Worm (Caenorhabditis elegans) whole organism, L4 larva: ENCODE data around the gene fust-1.
A peak's percentile ranks its signal among the peaks of the same experiment; 100 is the strongest.

Experiments
- R02D3.7 ChIP-seq: fragments of 150-350 bp; sonication (generic microtip); optimal IDR thresholded peaks from 3 replicates; lab custom pipeline; 2014; ENCODE audit warnings: missing biosample characterization, missing genetic modification characterization
- Y5F2A.4 ChIP-seq: fragments of 200-800 bp; sonication (Bioruptor generic); optimal IDR thresholded peaks from 2 replicates; lab custom pipeline; 2018; ENCODE audit warnings: mild to moderate bottlenecking, missing genetic modification characterization, missing compliant biosample characterization
- aly-2 ChIP-seq: sonication (generic microtip); optimal IDR thresholded peaks from 2 replicates; lab custom pipeline; 2018; ENCODE audit warnings: missing biosample characterization, missing genetic modification characterization
- ama-1 ChIP-seq: fragments of 150-350 bp; optimal IDR thresholded peaks from 2 replicates; lab custom pipeline; 2014; ENCODE audit warnings: inconsistent platforms, mixed read lengths
- ceh-20 ChIP-seq: fragments of 200-800 bp; sonication (Bioruptor generic); IDR thresholded peaks from 2 replicates; pipeline ENCODE4 v1.3.6; 2022; ENCODE audit warnings: missing genetic modification reagents, missing genetic modification characterization, missing compliant biosample characterization
- ceh-32 ChIP-seq: sonication (generic microtip); optimal IDR thresholded peaks from 2 replicates; lab custom pipeline; 2016; ENCODE audit warnings: mild to moderate bottlenecking, missing genetic modification characterization, missing compliant biosample characterization; ENCODE audit not compliant: poor library complexity
- ceh-44 ChIP-seq: fragments of 200-800 bp; sonication (Bioruptor generic); IDR thresholded peaks from 2 replicates; pipeline ENCODE4 v1.3.6; 2022; ENCODE audit warnings: missing genetic modification reagents, missing genetic modification characterization, missing compliant biosample characterization
- ceh-62 ChIP-seq: sonication (generic microtip); optimal IDR thresholded peaks from 2 replicates; lab custom pipeline; 2017; ENCODE audit warnings: missing biosample characterization, missing genetic modification characterization
- ctbp-1 ChIP-seq: fragments of 200-800 bp; sonication (Bioruptor generic); IDR thresholded peaks from 2 replicates; pipeline ENCODE4 v1.3.6; 2022; ENCODE audit warnings: missing genetic modification reagents, missing genetic modification characterization, missing compliant biosample characterization
- daf-16 ChIP-seq, 3 experiments: sonication (generic microtip); optimal IDR thresholded peaks; 2 replicates each; lab custom pipeline; 2016 to 2017; ENCODE audit warnings: missing genetic modification characterization in 3 of 3, missing genetic modification reagents in 3 of 3, mild to moderate bottlenecking in 2 of 3, missing compliant biosample characterization in 2 of 3, missing biosample characterization in 1 of 3, moderate library complexity in 1 of 3
- daf-8 ChIP-seq: fragments of 200-800 bp; sonication (Bioruptor generic); IDR thresholded peaks from 2 replicates; pipeline ENCODE4 v1.3.6; 2022; ENCODE audit warnings: missing genetic modification characterization, missing compliant biosample characterization
- dmd-8 ChIP-seq: fragments of 200-800 bp; sonication (Bioruptor generic); IDR thresholded peaks from 2 replicates; pipeline ENCODE4 v1.3.6; 2022; ENCODE audit warnings: missing genetic modification characterization, missing compliant biosample characterization
- dve-1 ChIP-seq: sonication (generic microtip); optimal IDR thresholded peaks from 2 replicates; lab custom pipeline; 2017; ENCODE audit warnings: antibody characterized with exemption, mild to moderate bottlenecking, missing genetic modification characterization, missing compliant biosample characterization; ENCODE audit not compliant: insufficient read depth
- egl-27 ChIP-seq: sonication (generic microtip); optimal IDR thresholded peaks from 3 replicates; lab custom pipeline; 2017; ENCODE audit warnings: missing biosample characterization, missing genetic modification reagents, missing genetic modification characterization
- hlh-11 ChIP-seq: fragments of 200-800 bp; sonication (Bioruptor generic); optimal IDR thresholded peaks from 2 replicates; lab custom pipeline; 2018; ENCODE audit warnings: mild to moderate bottlenecking, missing genetic modification characterization, missing compliant biosample characterization
- jun-1 ChIP-seq: fragments of 150-350 bp; optimal IDR thresholded peaks from 2 replicates; lab custom pipeline; 2014; ENCODE audit warnings: missing biosample characterization, missing genetic modification reagents, missing genetic modification characterization
- lin-13 ChIP-seq: fragments of 150-350 bp; optimal IDR thresholded peaks from 2 replicates; lab custom pipeline; 2014; ENCODE audit warnings: missing biosample characterization, missing genetic modification reagents, missing genetic modification characterization
- lin-38 ChIP-seq: fragments of 200-800 bp; sonication (Bioruptor generic); IDR thresholded peaks from 2 replicates; pipeline ENCODE4 v1.3.6; 2022; ENCODE audit warnings: missing genetic modification reagents, missing genetic modification characterization, missing compliant biosample characterization
- lsy-2 ChIP-seq, 2 experiments: fragments of 150-350 bp in 1 of 2; sonication (generic microtip) in 1 of 2; optimal IDR thresholded peaks; 2 replicates each; lab custom pipeline; 2014 to 2017; ENCODE audit warnings: missing biosample characterization in 2 of 2, missing genetic modification characterization in 2 of 2
- madf-9 ChIP-seq: fragments of 200-800 bp; sonication (Bioruptor generic); conservative IDR thresholded peaks from 2 replicates; pipeline ENCODE4 v1.3.6; 2022; ENCODE audit warnings: missing genetic modification reagents, missing genetic modification characterization, missing compliant biosample characterization
- mdl-1 ChIP-seq, 2 experiments: fragments of 150-350 bp in 1 of 2; sonication (generic microtip) in 1 of 2; optimal IDR thresholded peaks; 2 replicates each; lab custom pipeline; 2014 to 2017; ENCODE audit warnings: missing biosample characterization in 2 of 2, missing genetic modification characterization in 2 of 2
- mdt-29 ChIP-seq: fragments of 200-800 bp; sonication (Bioruptor generic); IDR thresholded peaks from 2 replicates; pipeline ENCODE4 v1.3.6; 2022; ENCODE audit warnings: missing genetic modification reagents, missing genetic modification characterization, missing compliant biosample characterization
- mxl-3 ChIP-seq: fragments of 200-800 bp; sonication (Bioruptor generic); optimal IDR thresholded peaks from 2 replicates; lab custom pipeline; 2018; ENCODE audit warnings: mild to moderate bottlenecking, missing genetic modification characterization, missing compliant biosample characterization
- nhr-10 ChIP-seq: fragments of 150-350 bp; optimal IDR thresholded peaks from 2 replicates; lab custom pipeline; 2014; ENCODE audit warnings: missing biosample characterization, missing genetic modification characterization
- nhr-11 ChIP-seq: fragments of 150-350 bp; optimal IDR thresholded peaks from 2 replicates; lab custom pipeline; 2014; ENCODE audit warnings: missing biosample characterization, missing genetic modification characterization
- nhr-111 ChIP-seq: fragments of 200-800 bp; sonication (Bioruptor generic); optimal IDR thresholded peaks from 2 replicates; lab custom pipeline; 2018; ENCODE audit warnings: mild to moderate bottlenecking, missing genetic modification characterization, missing compliant biosample characterization
- nhr-237 ChIP-seq: sonication (generic microtip); optimal IDR thresholded peaks from 2 replicates; lab custom pipeline; 2017; ENCODE audit warnings: missing biosample characterization, missing genetic modification characterization
- nhr-28 ChIP-seq: fragments of 150-350 bp; optimal IDR thresholded peaks from 2 replicates; lab custom pipeline; 2014; ENCODE audit warnings: missing biosample characterization, missing genetic modification characterization
- php-3 ChIP-seq: fragments of 200-800 bp; sonication (Bioruptor generic); IDR thresholded peaks from 2 replicates; pipeline ENCODE4 v1.3.6; 2022; ENCODE audit warnings: missing genetic modification reagents, missing genetic modification characterization, missing compliant biosample characterization
- pqm-1 ChIP-seq: sonication (generic microtip); optimal IDR thresholded peaks from 2 replicates; lab custom pipeline; 2017; ENCODE audit warnings: missing biosample characterization, missing genetic modification characterization
- rbr-2 ChIP-seq: sonication (generic microtip); optimal IDR thresholded peaks from 2 replicates; lab custom pipeline; 2016; ENCODE audit warnings: missing genotype, missing genetic modification characterization, missing compliant biosample characterization
- saeg-2 ChIP-seq: fragments of 200-800 bp; sonication (Bioruptor generic); IDR thresholded peaks from 2 replicates; pipeline ENCODE4 v1.3.6; 2022; ENCODE audit warnings: missing genetic modification reagents, missing genetic modification characterization, missing compliant biosample characterization
- sdz-12 ChIP-seq: fragments of 200-800 bp; sonication (Bioruptor generic); optimal IDR thresholded peaks from 2 replicates; lab custom pipeline; 2018; ENCODE audit warnings: mild to moderate bottlenecking, missing genetic modification characterization, missing compliant biosample characterization
- spr-3 ChIP-seq: fragments of 200-800 bp; sonication (Bioruptor generic); optimal IDR thresholded peaks from 2 replicates; lab custom pipeline; 2018; ENCODE audit warnings: mild to moderate bottlenecking, missing genetic modification characterization, missing compliant biosample characterization
- tra-1 ChIP-seq: fragments of 200-800 bp; sonication (Bioruptor generic); IDR thresholded peaks from 2 replicates; pipeline ENCODE4 v1.3.6; 2022; ENCODE audit warnings: missing genetic modification reagents, missing genetic modification characterization, missing compliant biosample characterization
- unc-130 ChIP-seq: sonication (generic microtip); optimal IDR thresholded peaks from 2 replicates; lab custom pipeline; 2016; ENCODE audit warnings: missing genetic modification reagents, missing genetic modification characterization, missing compliant biosample characterization
- unc-39 ChIP-seq: sonication (generic microtip); optimal IDR thresholded peaks from 2 replicates; lab custom pipeline; 2017; ENCODE audit warnings: missing biosample characterization, missing genetic modification characterization
- unc-62 ChIP-seq, 3 experiments: fragments of 150-350 bp in 1 of 3; sonication (generic microtip); optimal IDR thresholded peaks in 2 of 3; peaks in 1 of 3; 1 replicate in 1 of 3; 2 replicates in 2 of 3; lab custom pipeline; 2014 to 2017; ENCODE audit warnings: missing biosample characterization in 3 of 3, missing genetic modification characterization in 3 of 3, missing genetic modification reagents in 3 of 3, missing genotype in 1 of 3

The fust-1 gene

DNA sequence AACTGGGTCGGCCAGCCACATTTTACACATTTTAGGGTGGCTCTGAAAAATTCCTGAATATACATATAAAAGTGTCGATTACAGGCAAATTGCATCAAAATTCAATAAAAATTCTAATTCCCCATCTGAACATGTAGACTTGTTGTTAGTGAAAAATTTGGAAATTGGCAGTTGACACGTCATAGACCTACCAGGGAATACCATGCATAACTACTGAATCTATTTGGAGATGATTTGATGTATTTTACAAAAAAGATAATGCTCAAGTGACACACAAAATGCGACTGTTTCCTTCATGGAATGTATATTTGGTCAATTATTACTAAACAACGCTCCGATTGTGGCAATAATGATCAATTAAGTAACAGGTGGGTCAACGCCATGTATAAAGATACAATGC, 25.9 kb upstream of the fust-1 start, which contains the start of gene F10E7.1:
Gene F10E7.1, plus strand, starts transcription at position 301 of the 400 bp plus-strand sequence.
- peak in 1 of 2 experiments; percentile 49 for TF ChIP-seq unc-62 (GFP tag; optimal IDR thresholded peaks at IDR 0.05 in 1 of 2; lab: Kevin White, UChicago)
- TF ChIP-seq unc-62 (tag; optimal IDR thresholded peaks at IDR 0.05; lab: Kevin White, UChicago) = no peak
- no peak for TF ChIP-seq mxl-3

DNA sequence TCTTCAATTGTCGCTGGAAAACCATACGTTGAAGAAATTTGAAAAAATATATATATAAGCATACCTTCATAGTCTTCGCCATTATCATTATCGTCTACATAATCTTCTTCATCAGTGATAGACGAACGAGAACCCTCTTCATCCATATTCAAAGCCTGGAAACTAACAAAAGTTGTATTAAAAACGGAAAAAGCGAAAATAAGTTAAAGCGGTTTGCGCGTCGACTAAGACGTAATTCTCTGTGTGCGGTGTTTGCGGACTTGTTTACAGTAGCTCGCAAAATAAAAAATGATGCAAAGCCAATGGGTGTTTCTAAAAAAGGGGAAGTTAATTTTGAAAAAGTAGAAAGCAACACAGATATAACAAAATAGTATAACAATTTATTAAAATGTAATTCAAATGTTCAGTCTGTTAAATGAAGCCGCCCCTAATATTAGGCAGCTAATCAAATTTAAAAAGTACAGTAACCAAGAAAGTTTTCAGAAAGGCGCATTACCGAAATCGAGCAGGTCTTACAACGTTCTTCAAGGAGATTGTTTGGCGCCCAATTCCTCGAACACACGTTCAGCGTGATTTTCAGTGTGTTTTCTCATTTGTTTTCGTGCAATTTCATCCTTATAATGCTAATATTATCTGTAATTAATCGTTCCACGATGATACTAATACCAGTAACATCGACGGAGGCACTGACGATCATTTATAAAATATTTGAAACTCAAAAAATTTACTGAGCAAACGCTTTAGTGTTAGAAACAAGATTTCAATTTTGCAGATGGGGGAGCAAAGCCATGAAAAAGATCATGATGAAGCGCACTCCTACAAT, 20.3 kb upstream of the fust-1 start, which contains the start of the genes T07F8.4 and gld-3:
Gene T07F8.4, minus strand, starts transcription at position 162 of the 823 bp plus-strand sequence.
Gene gld-3, plus strand, starts transcription at position 773 of the 823 bp plus-strand sequence.
- TF ChIP-seq hlh-11 (no peak), daf-16 (GFP tag; optimal IDR thresholded peaks at IDR 0.05; lab: Kevin White, UChicago) (no peak), daf-16 (tag; optimal IDR thresholded peaks at IDR 0.05; lab: Kevin White, UChicago) (peak; percentile 74), unc-62 (GFP tag; optimal IDR thresholded peaks at IDR 0.05 in 1 of 2; lab: Kevin White, UChicago) (peak in 1 of 2 experiments; percentile 55), unc-62 (tag; optimal IDR thresholded peaks at IDR 0.05; lab: Kevin White, UChicago) (no peak), mdt-29 (GFP tag; lab: Robert Waterston, UW) (no peak), unc-130 (peak; percentile 23), lsy-2 (tag; optimal IDR thresholded peaks at IDR 0.05; lab: Kevin White, UChicago) (peak in 1 of 2 experiments; percentile 96), lin-38 (GFP tag; lab: Robert Waterston, UW) (peak; percentile 43)

DNA sequence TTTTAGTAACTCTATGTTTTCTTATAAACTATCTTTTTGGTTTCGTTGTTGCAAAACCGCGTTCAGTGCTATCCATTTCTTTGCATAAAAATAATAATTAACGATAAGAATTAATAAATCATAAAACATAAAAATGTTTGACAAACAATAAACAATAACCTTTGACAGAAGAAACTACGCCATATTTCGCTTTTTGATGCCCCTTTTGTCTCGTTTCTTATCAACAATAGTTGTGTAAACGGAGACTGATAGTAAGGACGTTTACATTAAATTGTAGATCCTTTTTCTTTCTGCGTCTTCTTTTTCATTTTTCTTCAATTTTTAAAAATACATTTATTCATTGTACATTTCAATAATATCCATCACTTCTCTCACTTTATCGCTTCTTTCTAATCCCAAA, 13.3 kb upstream of the fust-1 start:
- TF ChIP-seq daf-16 (GFP tag; optimal IDR thresholded peaks at IDR 0.05; lab: Kevin White, UChicago) = no peak
- peak; percentile 92 for TF ChIP-seq daf-16 (tag; optimal IDR thresholded peaks at IDR 0.05; lab: Kevin White, UChicago)
- no peak for TF ChIP-seq egl-27
- no peak for TF ChIP-seq jun-1 (tag; lab: Kevin White, UChicago)
- TF ChIP-seq unc-62 (GFP tag; optimal IDR thresholded peaks at IDR 0.05 in 1 of 2; lab: Kevin White, UChicago) = peak in 1 of 2 experiments; percentile 53
- TF ChIP-seq unc-62 (tag; optimal IDR thresholded peaks at IDR 0.05; lab: Kevin White, UChicago) = no peak
- TF ChIP-seq Y5F2A.4 = no peak
- TF ChIP-seq php-3 (GFP tag; lab: Robert Waterston, UW) = peak; percentile 65
- TF ChIP-seq nhr-28 = peak; percentile 60
- TF ChIP-seq sdz-12 (GFP tag; lab: Kevin White, UChicago) = no peak
- peak; percentile 86 for TF ChIP-seq pqm-1 (tag; lab: Kevin White, UChicago)
- TF ChIP-seq mdt-29 (GFP tag; lab: Robert Waterston, UW) = no peak
- TF ChIP-seq, all 104 proteins: peak for 5

ce11 chrII:7144307-7144706, 8.1 kb upstream of the fust-1 start, which contains the start of gene npr-31:
Gene npr-31 (plus strand): TSS chrII:7144607.
- TF ChIP-seq ceh-32 (tag; lab: Kevin White, UChicago) = no peak
- no peak for TF ChIP-seq ceh-44 (GFP tag; lab: Robert Waterston, UW)
- TF ChIP-seq unc-130 = no peak
- TF ChIP-seq dmd-8 (GFP tag; lab: Robert Waterston, UW) = no peak
- TF ChIP-seq nhr-237 (tag; lab: Kevin White, UChicago) = no peak
- no peak for TF ChIP-seq lin-13 (GFP tag; lab: Kevin White, UChicago)
- TF ChIP-seq ceh-62 = no peak
- TF ChIP-seq daf-8 (GFP tag; lab: Robert Waterston, UW) = no peak
- no peak for TF ChIP-seq Y5F2A.4
- TF ChIP-seq daf-16 (GFP tag; optimal IDR thresholded peaks at IDR 0.05; lab: Kevin White, UChicago) = no peak
- TF ChIP-seq daf-16 (tag; optimal IDR thresholded peaks at IDR 0.05; lab: Kevin White, UChicago) = no peak
- TF ChIP-seq madf-9 (GFP tag; lab: Robert Waterston, UW) = no peak
- no peak for TF ChIP-seq ctbp-1
- TF ChIP-seq nhr-111 = no peak
- no peak for TF ChIP-seq ceh-20
- TF ChIP-seq nhr-11 = no peak
- TF ChIP-seq mdl-1 (tag; optimal IDR thresholded peaks at IDR 0.05; lab: Kevin White, UChicago) = no peak
- TF ChIP-seq rbr-2 = no peak

DNA sequence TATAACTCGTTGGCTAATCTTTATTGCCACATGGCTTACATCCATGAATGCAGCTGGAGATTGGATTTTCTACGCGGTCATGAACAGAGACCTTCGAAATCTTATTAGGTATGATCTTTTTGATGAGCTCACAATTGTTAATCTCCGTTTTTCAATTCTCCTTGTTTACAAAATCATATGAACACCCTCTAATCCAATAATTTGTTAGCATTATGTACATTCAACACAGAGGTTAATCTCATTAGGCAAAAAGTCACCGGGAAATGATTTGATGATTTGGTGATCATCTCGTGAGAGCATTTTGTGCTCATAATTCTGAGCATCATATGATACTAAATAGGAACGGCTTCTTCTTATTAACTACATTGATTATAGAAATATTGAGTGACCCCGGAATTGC, 6.1 kb upstream of the fust-1 start:
- TF ChIP-seq spr-3 (GFP tag; lab: Kevin White, UChicago) (no peak), unc-39 (no peak), dve-1 (tag; lab: Kevin White, UChicago) (no peak), ama-1 (no peak), R02D3.7 (tag; lab: Kevin White, UChicago) (no peak), saeg-2 (GFP tag; lab: Robert Waterston, UW) (no peak), nhr-10 (tag; lab: Kevin White, UChicago) (no peak), ceh-44 (GFP tag; lab: Robert Waterston, UW) (no peak), pqm-1 (tag; lab: Kevin White, UChicago) (no peak), lsy-2 (tag; optimal IDR thresholded peaks at IDR 0.05; lab: Kevin White, UChicago) (no peak), aly-2 (tag; lab: Kevin White, UChicago) (no peak), tra-1 (GFP tag; lab: Robert Waterston, UW) (no peak)
